Fruit fly (Drosophila melanogaster): Measurements from ENCODE around the gene CG8034.
A peak's percentile ranks its signal among the peaks of the same experiment; 100 is the strongest.

The CG8034 gene

DNA sequence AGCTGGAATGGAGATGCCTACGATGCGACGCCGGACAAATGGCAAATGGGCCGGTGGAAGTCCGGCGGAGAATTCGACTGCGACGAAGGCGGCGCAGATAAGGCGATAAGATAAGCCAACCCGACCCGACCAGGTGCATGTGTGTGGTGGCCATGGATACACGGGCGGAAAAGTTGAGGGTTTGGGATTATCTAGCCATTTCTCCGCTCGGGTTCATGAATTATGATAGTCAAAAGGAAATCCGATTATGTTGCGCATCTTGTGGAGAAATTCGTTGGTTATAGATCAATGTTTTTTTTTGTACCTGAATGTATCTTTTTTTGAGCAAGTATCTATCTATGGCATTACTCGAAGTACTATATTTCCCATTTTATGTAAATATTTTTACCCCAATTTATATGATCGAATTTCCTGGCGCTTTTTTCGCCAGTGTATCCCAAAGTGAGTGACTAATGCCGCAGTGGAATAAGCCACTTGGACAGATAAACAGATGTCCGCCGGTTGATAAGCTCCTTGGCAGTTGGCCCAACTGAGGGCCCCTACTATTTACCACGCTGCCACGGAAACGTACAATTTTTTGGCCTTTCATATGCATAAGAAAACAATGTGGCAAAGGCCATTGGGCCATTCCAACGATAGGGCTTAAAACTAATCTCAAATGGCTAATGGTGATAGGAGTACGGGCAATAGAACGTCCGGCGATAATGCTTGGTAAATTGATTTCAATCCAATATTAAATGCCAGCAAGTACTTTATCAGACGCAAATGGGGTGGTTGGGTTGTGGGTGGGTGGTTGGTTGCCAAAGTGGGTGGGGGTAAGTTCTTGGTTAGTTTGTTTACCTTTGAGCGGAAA, 50.5 kb downstream of the CG8034 start, which contains the start of gene CG7992:
Gene CG7992 (minus strand): TSS at position 51 of the 853 bp plus-strand sequence.
- TF ChIP-seq fru (GFP tag; optimal IDR thresholded peaks at IDR 0.05) (peak; percentile 78), HLH106 (tag; optimal IDR thresholded peaks at IDR 0.05) (peak; percentile 34), br (GFP tag; optimal IDR thresholded peaks at IDR 0.05) (peak; percentile 55), brk (GFP tag; optimal IDR thresholded peaks at IDR 0.05) (no peak), Hnf4 (GFP tag; optimal IDR thresholded peaks at IDR 0.05) (no peak), sv (GFP tag; optimal IDR thresholded peaks at IDR 0.05) (peak; percentile 29), foxo (GFP tag; optimal IDR thresholded peaks at IDR 0.05) (peak in 1 of 2 experiments; percentile 79), OdsH (GFP tag; optimal IDR thresholded peaks at IDR 0.05) (peak; percentile 66), CG32264 (GFP tag; optimal IDR thresholded peaks at IDR 0.05) (no peak), ey (GFP tag; optimal IDR thresholded peaks at IDR 0.05) (peak; percentile 66), GATAd (GFP tag; optimal IDR thresholded peaks at IDR 0.05) (no peak), usp (GFP tag; optimal IDR thresholded peaks at IDR 0.05) (no peak), pan (optimal IDR thresholded peaks at IDR 0.05) (no peak), Rel (GFP tag; optimal IDR thresholded peaks at IDR 0.05) (no peak), Rel (tag; optimal IDR thresholded peaks at IDR 0.05) (no peak), Abd-B (GFP tag; optimal IDR thresholded peaks at IDR 0.05) (no peak), dmrt93B (GFP tag; optimal IDR thresholded peaks at IDR 0.05) (no peak), tai (GFP tag; optimal IDR thresholded peaks at IDR 0.05) (no peak), Sp1 (GFP tag; optimal IDR thresholded peaks at IDR 0.05) (peak; percentile 73), Hr83 (GFP tag; optimal IDR thresholded peaks at IDR 0.05; ENCODE audit: poor library complexity, severe bottlenecking) (no peak), dsf (GFP tag; optimal IDR thresholded peaks at IDR 0.05; ENCODE audit: borderline replicate concordance) (no peak), CrebA (GFP tag; optimal IDR thresholded peaks at IDR 0.05; ENCODE audit: borderline replicate concordance) (no peak), psq (GFP tag; optimal IDR thresholded peaks at IDR 0.05) (peak; percentile 62), Hr78 (GFP tag; optimal IDR thresholded peaks at IDR 0.05) (no peak), Dif (GFP tag; optimal IDR thresholded peaks at IDR 0.05; ENCODE audit: partially characterized antibody) (no peak), woc (GFP tag; optimal IDR thresholded peaks at IDR 0.05) (no peak), Myc (optimal IDR thresholded peaks at IDR 0.05) (no peak), h (GFP tag; optimal IDR thresholded peaks at IDR 0.05) (peak; percentile 79), sage (GFP tag; optimal IDR thresholded peaks at IDR 0.05) (no peak), N (GFP tag; optimal IDR thresholded peaks at IDR 0.05) (no peak), lola (GFP tag; optimal IDR thresholded peaks at IDR 0.05) (no peak), rgr (GFP tag; optimal IDR thresholded peaks at IDR 0.05) (peak; percentile 65), Dfd (GFP tag; optimal IDR thresholded peaks at IDR 0.05) (no peak), Jra (GFP tag; optimal IDR thresholded peaks at IDR 0.05) (peak; percentile 51), dl (GFP tag; optimal IDR thresholded peaks at IDR 0.05; ENCODE audit: insufficient read depth in 1 of 2, partially characterized antibody in 2 of 2) (no peak), CG9705 (GFP tag; optimal IDR thresholded peaks at IDR 0.05) (peak; percentile 10), Vsx2 (GFP tag; optimal IDR thresholded peaks at IDR 0.05; ENCODE audit: partially characterized antibody) (no peak), jim (GFP tag; optimal IDR thresholded peaks at IDR 0.05) (no peak), Mio (GFP tag; optimal IDR thresholded peaks at IDR 0.05) (no peak)

DNA sequence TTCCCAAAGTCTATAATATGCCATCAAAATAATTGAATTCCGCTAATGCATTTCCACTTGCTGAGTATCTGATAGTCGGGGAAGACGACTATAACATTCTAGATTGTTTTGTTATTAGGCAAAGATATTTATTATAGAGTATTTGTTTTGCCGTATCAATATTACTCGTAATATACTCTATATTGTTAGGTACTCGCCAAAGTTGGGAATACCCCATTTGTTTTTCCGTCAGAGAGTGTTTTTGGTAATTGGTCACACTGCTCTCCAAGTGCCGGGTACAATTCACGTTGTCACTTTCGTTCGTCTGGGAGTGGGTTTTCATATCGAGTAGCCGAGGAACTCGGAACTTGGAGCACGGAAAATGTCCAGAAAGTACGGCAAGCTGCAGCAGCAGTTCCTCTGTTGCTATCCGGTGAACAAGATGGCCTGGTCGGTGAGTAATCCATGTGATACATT, 54.6 kb downstream of the CG8034 start, which contains the start of gene CG7889:
Gene CG7889 (plus strand): TSS at position 253 of the 456 bp plus-strand sequence.
- peak; percentile 44 for TF ChIP-seq h (GFP tag; optimal IDR thresholded peaks at IDR 0.05)
- TF ChIP-seq Hr78 (GFP tag; optimal IDR thresholded peaks at IDR 0.05): no peak
- TF ChIP-seq jim (GFP tag; optimal IDR thresholded peaks at IDR 0.05): no peak
- no peak for TF ChIP-seq N (GFP tag; optimal IDR thresholded peaks at IDR 0.05)
- TF ChIP-seq lola (GFP tag; optimal IDR thresholded peaks at IDR 0.05): no peak
- TF ChIP-seq fru (GFP tag; optimal IDR thresholded peaks at IDR 0.05): peak; percentile 13
- TF ChIP-seq sage (GFP tag; optimal IDR thresholded peaks at IDR 0.05): no peak
- TF ChIP-seq Rel (GFP tag; optimal IDR thresholded peaks at IDR 0.05): no peak
- TF ChIP-seq Rel (tag; optimal IDR thresholded peaks at IDR 0.05): peak; percentile 78
- no peak for TF ChIP-seq dsf (GFP tag; optimal IDR thresholded peaks at IDR 0.05; ENCODE audit: borderline replicate concordance)
- TF ChIP-seq Jra (GFP tag; optimal IDR thresholded peaks at IDR 0.05): no peak
- TF ChIP-seq rgr (GFP tag; optimal IDR thresholded peaks at IDR 0.05): peak; percentile 17
- no peak for TF ChIP-seq dl (GFP tag; optimal IDR thresholded peaks at IDR 0.05; ENCODE audit: insufficient read depth in 1 of 2, partially characterized antibody in 2 of 2)
- TF ChIP-seq tai (GFP tag; optimal IDR thresholded peaks at IDR 0.05): no peak
- no peak for TF ChIP-seq pan (optimal IDR thresholded peaks at IDR 0.05)
- no peak for TF ChIP-seq ey (GFP tag; optimal IDR thresholded peaks at IDR 0.05)
- no peak for TF ChIP-seq Dif (GFP tag; optimal IDR thresholded peaks at IDR 0.05; ENCODE audit: partially characterized antibody)
- TF ChIP-seq Dfd (GFP tag; optimal IDR thresholded peaks at IDR 0.05): no peak
- no peak for TF ChIP-seq Hnf4 (GFP tag; optimal IDR thresholded peaks at IDR 0.05)
- TF ChIP-seq dmrt93B (GFP tag; optimal IDR thresholded peaks at IDR 0.05): no peak
- TF ChIP-seq Hr83 (GFP tag; optimal IDR thresholded peaks at IDR 0.05; ENCODE audit: poor library complexity, severe bottlenecking): no peak
- no peak for TF ChIP-seq Vsx2 (GFP tag; optimal IDR thresholded peaks at IDR 0.05; ENCODE audit: partially characterized antibody)
- TF ChIP-seq HLH106 (tag; optimal IDR thresholded peaks at IDR 0.05): peak; percentile 51
- TF ChIP-seq Myc (optimal IDR thresholded peaks at IDR 0.05): peak; percentile 0
- no peak for TF ChIP-seq Mio (GFP tag; optimal IDR thresholded peaks at IDR 0.05)
- TF ChIP-seq foxo (GFP tag; optimal IDR thresholded peaks at IDR 0.05): peak in 1 of 2 experiments; percentile 49
- no peak for TF ChIP-seq sv (GFP tag; optimal IDR thresholded peaks at IDR 0.05)
- TF ChIP-seq br (GFP tag; optimal IDR thresholded peaks at IDR 0.05): no peak
- no peak for TF ChIP-seq CrebA (GFP tag; optimal IDR thresholded peaks at IDR 0.05; ENCODE audit: borderline replicate concordance)
- TF ChIP-seq psq (GFP tag; optimal IDR thresholded peaks at IDR 0.05): no peak
- TF ChIP-seq GATAd (GFP tag; optimal IDR thresholded peaks at IDR 0.05): no peak
- TF ChIP-seq OdsH (GFP tag; optimal IDR thresholded peaks at IDR 0.05): no peak
- TF ChIP-seq usp (GFP tag; optimal IDR thresholded peaks at IDR 0.05): no peak
- TF ChIP-seq Abd-B (GFP tag; optimal IDR thresholded peaks at IDR 0.05): no peak
- TF ChIP-seq brk (GFP tag; optimal IDR thresholded peaks at IDR 0.05): no peak
- TF ChIP-seq Sp1 (GFP tag; optimal IDR thresholded peaks at IDR 0.05): no peak
- peak; percentile 38 for TF ChIP-seq woc (GFP tag; optimal IDR thresholded peaks at IDR 0.05)
- TF ChIP-seq CG32264 (GFP tag; optimal IDR thresholded peaks at IDR 0.05): no peak
- TF ChIP-seq CG9705 (GFP tag; optimal IDR thresholded peaks at IDR 0.05): no peak
